Fruit fly (Drosophila melanogaster): ENCODE results near the gene CG12990.

dm6 chrX:17640837-17641236 is 30.9 kb downstream of the CG12990 start:
- TF ChIP-seq usp (GFP tag; optimal IDR thresholded peaks at IDR 0.05) (no peak), psq (optimal IDR thresholded peaks at IDR 0.05) (no peak), pan (optimal IDR thresholded peaks at IDR 0.05) (no peak), Dll (optimal IDR thresholded peaks at IDR 0.05) (no peak), CG8478 (optimal IDR thresholded peaks at IDR 0.05) (no peak), EcR (GFP tag; optimal IDR thresholded peaks at IDR 0.05) (no peak)

Data from whole organism.